Worm (Caenorhabditis elegans): Measurements from ENCODE around the gene C47D12.2.

The C47D12.2 gene

ce11 chrII:11634681-11635527 is 41.2 kb upstream of the C47D12.2 start (continued):
- TF ChIP-seq nhr-19 (GFP tag; conservative IDR thresholded peaks at IDR 0.05) = peak; percentile 79
- no peak for TF ChIP-seq nhr-12 (tag; optimal IDR thresholded peaks at IDR 0.05)
- peak in 1 of 2 experiments; percentile 44 for TF ChIP-seq egl-27 (tag; optimal IDR thresholded peaks at IDR 0.05)
- TF ChIP-seq C04F5.9 (tag; optimal IDR thresholded peaks at IDR 0.05) = no peak
- no peak for TF ChIP-seq tlp-1 (tag; optimal IDR thresholded peaks at IDR 0.05)
- peak in 1 of 2 experiments; percentile 61 for TF ChIP-seq ztf-11 (tag; optimal IDR thresholded peaks at IDR 0.05)
- peak; percentile 42 for TF ChIP-seq dsc-1 (tag; optimal IDR thresholded peaks at IDR 0.05)
- peak; percentile 66 for TF ChIP-seq mab-9 (GFP tag; IDR thresholded peaks at IDR 0.05)
- no peak for TF ChIP-seq ets-5 (GFP tag; IDR thresholded peaks at IDR 0.05)
- TF ChIP-seq xbp-1 (tag; optimal IDR thresholded peaks at IDR 0.05) = peak; percentile 98
- TF ChIP-seq fkh-10 (GFP tag; optimal IDR thresholded peaks at IDR 0.05) = peak; percentile 67
- TF ChIP-seq hlh-17 (GFP tag; optimal IDR thresholded peaks at IDR 0.05; ENCODE audit: borderline replicate concordance) = no peak
- TF ChIP-seq zag-1 (tag; optimal IDR thresholded peaks at IDR 0.05) = no peak
- no peak for TF ChIP-seq hlh-4 (tag; optimal IDR thresholded peaks at IDR 0.05)
- TF ChIP-seq sup-37 (GFP tag; optimal IDR thresholded peaks at IDR 0.05) = peak; percentile 49
- peak; percentile 51 for TF ChIP-seq lin-13 (GFP tag; optimal IDR thresholded peaks at IDR 0.05)

DNA sequence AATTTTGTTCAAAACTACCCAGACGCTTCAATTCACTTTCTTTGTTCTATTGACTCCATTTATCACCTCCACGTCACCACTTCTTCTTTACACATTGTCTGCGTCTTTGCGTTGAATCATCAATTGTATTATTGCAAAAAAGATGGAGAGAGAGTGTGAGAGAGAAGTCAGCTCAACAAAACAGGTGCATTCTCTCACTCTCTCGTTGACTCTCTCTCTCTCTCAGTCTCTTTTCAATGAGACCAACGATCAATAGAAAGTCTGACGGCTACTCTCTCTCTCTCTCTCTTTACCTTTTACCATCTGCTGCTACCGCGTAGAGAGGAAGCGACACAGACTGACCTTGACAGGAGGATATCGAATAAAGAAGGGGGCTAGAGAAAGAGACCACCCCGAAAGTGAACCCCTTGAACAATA is 40.4 kb upstream of the C47D12.2 start:
- TF ChIP-seq nhr-90 (tag; optimal IDR thresholded peaks at IDR 0.05; ENCODE audit: poor library complexity) (peak; percentile 84), aha-1 (tag; optimal IDR thresholded peaks at IDR 0.05) (no peak), swsn-7 (tag; optimal IDR thresholded peaks at IDR 0.05) (peak; percentile 87), ceh-88 (GFP tag; IDR thresholded peaks at IDR 0.05) (no peak; the same call in 1 of the 2 replicates), rnt-1 (tag; optimal IDR thresholded peaks at IDR 0.05) (peak; percentile 90), hlh-17 (GFP tag; optimal IDR thresholded peaks at IDR 0.05; ENCODE audit: borderline replicate concordance) (no peak), hpl-2 (GFP tag; optimal IDR thresholded peaks at IDR 0.05) (no peak), elt-2 (tag; optimal IDR thresholded peaks at IDR 0.05) (no peak), nhr-85 (tag) (peak; percentile 100), lin-39 (tag; optimal IDR thresholded peaks at IDR 0.05) (peak; percentile 65), fkh-8 (tag; optimal IDR thresholded peaks at IDR 0.05) (peak; percentile 24), unc-62 (GFP tag; optimal IDR thresholded peaks at IDR 0.05) (no peak), aly-2 (tag; optimal IDR thresholded peaks at IDR 0.05) (peak; percentile 91), C34B4.2 (tag; optimal IDR thresholded peaks at IDR 0.05) (no peak), pax-3 (tag; optimal IDR thresholded peaks at IDR 0.05) (peak; percentile 52), mdl-1 (tag; optimal IDR thresholded peaks at IDR 0.05) (peak in 1 of 2 experiments; percentile 89), Y116A8C.19 (tag; optimal IDR thresholded peaks at IDR 0.05; ENCODE audit: borderline replicate concordance) (no peak), xbp-1 (tag; optimal IDR thresholded peaks at IDR 0.05) (peak; percentile 88), unc-86 (tag; optimal IDR thresholded peaks at IDR 0.05) (peak; percentile 11), mep-1 (tag; optimal IDR thresholded peaks at IDR 0.05) (peak; percentile 86), nhr-19 (GFP tag; conservative IDR thresholded peaks at IDR 0.05) (peak; percentile 88), F16B12.6 (tag; optimal IDR thresholded peaks at IDR 0.05) (no peak), hlh-4 (tag; optimal IDR thresholded peaks at IDR 0.05) (no peak), fkh-10 (GFP tag; optimal IDR thresholded peaks at IDR 0.05) (peak; percentile 25), nhr-77 (tag; optimal IDR thresholded peaks at IDR 0.05) (peak; percentile 94), nhr-84 (tag; optimal IDR thresholded peaks at IDR 0.05) (no peak), unc-30 (tag; optimal IDR thresholded peaks at IDR 0.05) (no peak), snu-23 (GFP tag; optimal IDR thresholded peaks at IDR 0.05) (peak; percentile 94), egl-13 (tag; optimal IDR thresholded peaks at IDR 0.05) (no peak), zip-4 (GFP tag; optimal IDR thresholded peaks at IDR 0.05) (no peak), alr-1 (tag; optimal IDR thresholded peaks at IDR 0.05; ENCODE audit: borderline replicate concordance) (no peak), nhr-47 (tag; optimal IDR thresholded peaks at IDR 0.05) (peak; percentile 86), nhr-11 (tag; optimal IDR thresholded peaks at IDR 0.05) (peak; percentile 92), ceh-90 (tag; optimal IDR thresholded peaks at IDR 0.05) (no peak), C04F5.9 (tag; optimal IDR thresholded peaks at IDR 0.05) (peak; percentile 57), irx-1 (tag; optimal IDR thresholded peaks at IDR 0.05) (peak; percentile 45), dpl-1 (GFP tag; optimal IDR thresholded peaks at IDR 0.05) (peak; percentile 46 to 64 (median 49)), ceh-8 (GFP tag; optimal IDR thresholded peaks at IDR 0.05) (peak; percentile 31)
